Worm (Caenorhabditis elegans): ENCODE data around the gene fbxa-151.

DNA sequence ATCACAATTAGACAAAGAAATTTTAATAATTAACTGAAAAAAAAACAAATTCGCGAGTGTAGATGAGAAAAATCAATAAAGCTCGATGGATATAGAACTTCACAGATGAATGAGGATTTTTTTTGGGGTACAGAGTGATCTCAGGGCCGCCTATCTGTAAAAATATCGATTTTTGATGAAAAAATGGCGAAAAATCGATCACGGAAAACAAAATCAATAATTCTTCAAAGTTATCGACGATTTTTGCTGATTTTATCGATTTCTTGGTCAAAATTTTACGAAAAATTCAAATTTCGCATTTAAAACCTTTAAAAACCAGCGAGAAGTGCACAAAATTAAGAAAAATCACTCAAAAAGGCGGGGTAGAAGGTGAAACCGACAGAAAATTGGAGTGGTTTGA, 50.6 kb downstream of the fbxa-151 start:
- TF ChIP-seq dao-5 (tag; optimal IDR thresholded peaks at IDR 0.05) (no peak), W03F9.2 (tag; optimal IDR thresholded peaks at IDR 0.05) (no peak), him-1 (tag; optimal IDR thresholded peaks at IDR 0.05) (no peak)
